Worm (Caenorhabditis elegans) whole organism, young adult: ENCODE results near the gene ZK822.1.

Source experiments
- C06A6.2 ChIP-seq: fragments of 200-800 bp; sonication (Bioruptor generic); conservative IDR thresholded peaks from 2 replicates; pipeline ENCODE4 v1.3.6; 2022; ENCODE audit warnings: missing genetic modification characterization, missing compliant biosample characterization
- C17E4.6 ChIP-seq: fragments of 200-800 bp; sonication (Bioruptor generic); IDR thresholded peaks from 2 replicates; pipeline ENCODE4 v1.3.6; 2022; ENCODE audit warnings: missing genetic modification reagents, missing genetic modification characterization, missing compliant biosample characterization
- F22D6.2 ChIP-seq: sonication (generic microtip); optimal IDR thresholded peaks from 2 replicates; lab custom pipeline; 2016; ENCODE audit warnings: mild to moderate bottlenecking, missing genetic modification characterization, missing compliant biosample characterization
- F33H1.4 ChIP-seq: fragments of 200-800 bp; sonication (Bioruptor generic); IDR thresholded peaks from 2 replicates; pipeline ENCODE4 v1.3.6; 2022; ENCODE audit warnings: missing genetic modification reagents, missing genetic modification characterization, missing compliant biosample characterization
- Y95B8A.8 ChIP-seq: fragments of 200-800 bp; sonication (Bioruptor generic); IDR thresholded peaks from 2 replicates; pipeline ENCODE4 v1.3.6; 2022; ENCODE audit warnings: missing genetic modification reagents, missing genetic modification characterization, missing compliant biosample characterization
- ZK185.1 ChIP-seq: sonication (generic microtip); optimal IDR thresholded peaks from 2 replicates; lab custom pipeline; 2016; ENCODE audit warnings: mild to moderate bottlenecking, missing genetic modification characterization, missing compliant biosample characterization; ENCODE audit not compliant: poor library complexity, severe bottlenecking
- ama-1 ChIP-seq, 3 experiments: fragments of 150-350 bp in 1 of 3; sonication (generic microtip) in 2 of 3; optimal IDR thresholded peaks; 2 replicates each; lab custom pipeline; 2014 to 2018; ENCODE audit warnings: missing biosample characterization in 2 of 3, missing genetic modification characterization in 2 of 3, missing genetic modification reagents in 2 of 3
- athp-1 ChIP-seq: sonication (generic microtip); optimal IDR thresholded peaks from 2 replicates; lab custom pipeline; 2017; ENCODE audit warnings: mild to moderate bottlenecking, missing genetic modification characterization, missing compliant biosample characterization
- cebp-1 ChIP-seq, 2 experiments: fragments of 200-800 bp in 1 of 2; sonication (Bioruptor generic) in 1 of 2; sonication (generic microtip) in 1 of 2; IDR thresholded peaks in 1 of 2; optimal IDR thresholded peaks in 1 of 2; 2 replicates each; pipeline versions ENCODE4 v1.3.6 to Lab custom; 2017 to 2022; ENCODE audit warnings: missing compliant biosample characterization in 2 of 2, missing genetic modification characterization in 2 of 2, mild to moderate bottlenecking in 1 of 2, missing genetic modification reagents in 1 of 2, moderate library complexity in 1 of 2
- cebp-2 ChIP-seq: fragments of 200-800 bp; sonication (Bioruptor generic); IDR thresholded peaks from 2 replicates; pipeline ENCODE4 v1.3.6; 2022; ENCODE audit warnings: missing genetic modification characterization, missing compliant biosample characterization
- ceh-100 ChIP-seq: fragments of 200-800 bp; sonication (Bioruptor generic); IDR thresholded peaks from 2 replicates; pipeline ENCODE4 v1.3.6; 2022; ENCODE audit warnings: missing genetic modification reagents, missing genetic modification characterization, missing compliant biosample characterization
- ceh-40 ChIP-seq: fragments of 200-800 bp; sonication (Bioruptor generic); IDR thresholded peaks from 2 replicates; pipeline ENCODE4 v1.3.6; 2022; ENCODE audit warnings: missing genetic modification characterization, missing compliant biosample characterization
- ceh-58 ChIP-seq: fragments of 200-800 bp; sonication (Bioruptor generic); IDR thresholded peaks from 2 replicates; pipeline ENCODE4 v1.3.6; 2022; ENCODE audit warnings: missing genetic modification characterization, missing compliant biosample characterization
- ceh-79 ChIP-seq: sonication (generic microtip); optimal IDR thresholded peaks from 2 replicates; lab custom pipeline; 2017; ENCODE audit warnings: mild to moderate bottlenecking, missing genetic modification characterization, missing compliant biosample characterization
- ceh-91 ChIP-seq: fragments of 200-800 bp; sonication (Bioruptor generic); IDR thresholded peaks from 2 replicates; pipeline ENCODE4 v1.3.6; 2022; ENCODE audit warnings: missing genetic modification reagents, missing genetic modification characterization, missing compliant biosample characterization
- die-1 ChIP-seq: sonication (generic microtip); optimal IDR thresholded peaks from 2 replicates; lab custom pipeline; 2016; ENCODE audit warnings: missing genotype, mild to moderate bottlenecking, missing genetic modification characterization, missing compliant biosample characterization
- dox-1 ChIP-seq: fragments of 200-800 bp; sonication (Bioruptor generic); IDR thresholded peaks from 2 replicates; pipeline ENCODE4 v1.3.6; 2022; ENCODE audit warnings: missing genetic modification reagents, missing genetic modification characterization, missing compliant biosample characterization
- dpff-1 ChIP-seq: sonication (generic microtip); optimal IDR thresholded peaks from 2 replicates; lab custom pipeline; 2017; ENCODE audit warnings: mild to moderate bottlenecking, missing genetic modification characterization, missing compliant biosample characterization
- dpl-1 ChIP-seq: fragments of 150-350 bp; optimal IDR thresholded peaks from 2 replicates; lab custom pipeline; 2014; ENCODE audit warnings: missing biosample characterization, missing genetic modification reagents, missing genetic modification characterization
- egl-18 ChIP-seq: fragments of 200-800 bp; sonication (Bioruptor generic); IDR thresholded peaks from 2 replicates; pipeline ENCODE4 v1.3.6; 2022; ENCODE audit warnings: missing genetic modification reagents, missing genetic modification characterization, missing compliant biosample characterization
- egrh-3 ChIP-seq: fragments of 200-800 bp; sonication (Bioruptor generic); IDR thresholded peaks from 2 replicates; pipeline ENCODE4 v1.3.6; 2022; ENCODE audit warnings: missing genetic modification reagents, missing genetic modification characterization, missing compliant biosample characterization
- ekl-4 ChIP-seq: fragments of 200-800 bp; sonication (Bioruptor generic); IDR thresholded peaks from 2 replicates; pipeline ENCODE4 v1.3.6; 2022; ENCODE audit warnings: missing genetic modification reagents, missing genetic modification characterization, missing compliant biosample characterization
- hlh-12 ChIP-seq: sonication (generic microtip); optimal IDR thresholded peaks from 2 replicates; lab custom pipeline; 2016; ENCODE audit warnings: missing genetic modification characterization, missing compliant biosample characterization
- hlh-26 ChIP-seq: fragments of 200-800 bp; sonication (Bioruptor generic); conservative IDR thresholded peaks from 2 replicates; pipeline ENCODE4 v1.3.6; 2022; ENCODE audit warnings: missing genetic modification reagents, missing genetic modification characterization, missing compliant biosample characterization
- lin-26 ChIP-seq: fragments of 200-800 bp; sonication (Bioruptor generic); IDR thresholded peaks from 2 replicates; pipeline ENCODE4 v1.3.6; 2022; ENCODE audit warnings: missing genetic modification reagents, missing genetic modification characterization, missing compliant biosample characterization
- lin-35 ChIP-seq, 3 experiments: fragments of 150-350 bp in 2 of 3; sonication (generic microtip) in 1 of 3; optimal IDR thresholded peaks; 2 replicates each; lab custom pipeline; 2014 to 2018; ENCODE audit warnings: missing biosample characterization in 3 of 3, missing genetic modification characterization in 3 of 3, missing genetic modification reagents in 3 of 3
- lin-40 ChIP-seq: sonication (generic microtip); optimal IDR thresholded peaks from 2 replicates; lab custom pipeline; 2016; ENCODE audit warnings: missing genetic modification characterization, mild to moderate bottlenecking, missing compliant biosample characterization, missing genotype, missing genetic modification reagents
- lin-54 ChIP-seq: fragments of 200-800 bp; sonication (Bioruptor generic); optimal IDR thresholded peaks from 2 replicates; lab custom pipeline; 2018; ENCODE audit warnings: mild to moderate bottlenecking, missing genetic modification characterization, missing compliant biosample characterization
- lir-1 ChIP-seq: fragments of 200-800 bp; sonication (Bioruptor generic); conservative IDR thresholded peaks from 2 replicates; pipeline ENCODE4 v1.3.6; 2022; ENCODE audit warnings: missing genetic modification reagents, missing genetic modification characterization, missing compliant biosample characterization
- madf-6 ChIP-seq: fragments of 200-800 bp; sonication (Bioruptor generic); IDR thresholded peaks from 2 replicates; pipeline ENCODE4 v1.3.6; 2022; ENCODE audit warnings: missing genetic modification reagents, missing genetic modification characterization, missing compliant biosample characterization
- madf-8 ChIP-seq: fragments of 200-800 bp; sonication (Bioruptor generic); conservative IDR thresholded peaks from 2 replicates; pipeline ENCODE4 v1.3.6; 2022; ENCODE audit warnings: missing genetic modification reagents, missing genetic modification characterization, missing compliant biosample characterization
- mcd-1 ChIP-seq: fragments of 200-800 bp; sonication (Bioruptor generic); IDR thresholded peaks from 2 replicates; pipeline ENCODE4 v1.3.6; 2022; ENCODE audit warnings: missing genetic modification reagents, missing genetic modification characterization, missing compliant biosample characterization
- nfya-1 ChIP-seq: sonication (generic microtip); optimal IDR thresholded peaks from 2 replicates; lab custom pipeline; 2017; ENCODE audit warnings: antibody characterized with exemption, missing compliant biosample characterization, missing genetic modification characterization, borderline replicate concordance; ENCODE audit not compliant: insufficient read depth
- pbrm-1 ChIP-seq: fragments of 200-800 bp; sonication (Bioruptor generic); IDR thresholded peaks from 2 replicates; pipeline ENCODE4 v1.3.6; 2022; ENCODE audit warnings: missing genetic modification reagents, missing genetic modification characterization, missing compliant biosample characterization
- pha-4 ChIP-seq: fragments of 150-350 bp; sonication (generic microtip); optimal IDR thresholded peaks from 2 replicates; lab custom pipeline; 2014; ENCODE audit warnings: missing biosample characterization, missing genetic modification reagents, missing genetic modification characterization
- rcor-1 ChIP-seq: fragments of 200-800 bp; sonication (Bioruptor generic); IDR thresholded peaks from 2 replicates; pipeline ENCODE4 v1.3.6; 2022; ENCODE audit warnings: missing genetic modification reagents, missing genetic modification characterization, missing compliant biosample characterization
- repo-1 ChIP-seq: sonication (generic microtip); optimal IDR thresholded peaks from 2 replicates; lab custom pipeline; 2017; ENCODE audit warnings: mild to moderate bottlenecking, missing genetic modification characterization, missing compliant biosample characterization
- sdz-38 ChIP-seq: sonication (generic microtip); optimal IDR thresholded peaks from 2 replicates; lab custom pipeline; 2016; ENCODE audit warnings: missing genotype, missing genetic modification characterization, missing compliant biosample characterization
- snpc-1.3 ChIP-seq: sonication (generic microtip); optimal IDR thresholded peaks from 2 replicates; lab custom pipeline; 2017; ENCODE audit warnings: missing genetic modification characterization, mild to moderate bottlenecking, missing compliant biosample characterization, antibody characterized with exemption, moderate library complexity, missing genotype, missing genetic modification reagents; ENCODE audit not compliant: insufficient read depth
- somi-1 ChIP-seq: fragments of 200-800 bp; sonication (Bioruptor generic); optimal IDR thresholded peaks from 2 replicates; lab custom pipeline; 2018; ENCODE audit warnings: mild to moderate bottlenecking, missing genetic modification characterization, missing compliant biosample characterization
- tbp1 ChIP-seq: fragments of 200-800 bp; sonication (Bioruptor generic); optimal IDR thresholded peaks from 2 replicates; lab custom pipeline; 2018; ENCODE audit warnings: mild to moderate bottlenecking, missing genetic modification characterization, missing compliant biosample characterization
- unc-130 ChIP-seq: sonication (generic microtip); optimal IDR thresholded peaks from 2 replicates; lab custom pipeline; 2016; ENCODE audit warnings: missing genetic modification reagents, missing genetic modification characterization, missing compliant biosample characterization
- xnd-1 ChIP-seq: sonication (generic microtip); optimal IDR thresholded peaks from 2 replicates; lab custom pipeline; 2016; ENCODE audit warnings: missing genotype, missing genetic modification reagents, missing genetic modification characterization, missing compliant biosample characterization
- ztf-22 ChIP-seq: fragments of 200-800 bp; sonication (Bioruptor generic); optimal IDR thresholded peaks from 2 replicates; lab custom pipeline; 2018; ENCODE audit warnings: mild to moderate bottlenecking, missing genetic modification characterization, moderate library complexity, missing compliant biosample characterization
- ztf-26 ChIP-seq: sonication (generic microtip); optimal IDR thresholded peaks from 2 replicates; lab custom pipeline; 2017; ENCODE audit warnings: missing genetic modification characterization, missing compliant biosample characterization
- ztf-3 ChIP-seq: fragments of 200-800 bp; sonication (Bioruptor generic); optimal IDR thresholded peaks from 2 replicates; lab custom pipeline; 2018; ENCODE audit warnings: mild to moderate bottlenecking, missing genetic modification characterization, missing compliant biosample characterization

ZK822.1 gene

ce11 chrIV:11961485-11962255, 39.7 kb upstream of the ZK822.1 start, which contains the start of gene ZK829.7 (continued):
- TF ChIP-seq ztf-22 (no peak), ZK185.1 (tag; lab: Kevin White, UChicago) (peak; percentile 44), lin-40 (tag; lab: Kevin White, UChicago) (peak; percentile 73), snpc-1.3 (tag; lab: Kevin White, UChicago) (peak; percentile 53), lir-1 (GFP tag; lab: Robert Waterston, UW) (0 out of 2 replicates have a peak, but pooled peaks have one; percentile 38), dpl-1 (GFP tag; lab: Kevin White, UChicago) (peak; percentile 81), rcor-1 (GFP tag; lab: Robert Waterston, UW) (peak; percentile 50), pha-4 (peak; percentile 16), F33H1.4 (GFP tag; lab: Robert Waterston, UW) (peak; percentile 67), cebp-2 (no peak), dox-1 (GFP tag; lab: Robert Waterston, UW) (peak; percentile 66; the same call in 1 of the 2 replicates), ceh-91 (GFP tag; lab: Robert Waterston, UW) (no peak), ceh-79 (tag; lab: Kevin White, UChicago) (no peak), repo-1 (tag; lab: Kevin White, UChicago) (peak; percentile 12), ceh-100 (GFP tag; lab: Robert Waterston, UW) (peak; percentile 38; the same call in 1 of the 2 replicates), C06A6.2 (GFP tag; lab: Robert Waterston, UW) (peak; percentile 31; the same call in 1 of the 2 replicates), egl-18 (GFP tag; lab: Robert Waterston, UW) (no peak), hlh-26 (GFP tag; lab: Robert Waterston, UW) (no peak), sdz-38 (tag; lab: Kevin White, UChicago) (no peak), ztf-3 (GFP tag; lab: Kevin White, UChicago) (no peak), pbrm-1 (peak; percentile 63; the same call in 1 of the 2 replicates), Y95B8A.8 (GFP tag; lab: Robert Waterston, UW) (no peak), cebp-1 (GFP tag; IDR thresholded peaks at IDR 0.05; lab: Robert Waterston, UW) (0 out of 2 replicates have a peak, but pooled peaks have one; percentile 39), cebp-1 (tag; optimal IDR thresholded peaks at IDR 0.05; lab: Kevin White, UChicago) (peak; percentile 85), hlh-12 (tag; lab: Kevin White, UChicago) (no peak), nfya-1 (no peak), F22D6.2 (tag; lab: Kevin White, UChicago) (no peak), dpff-1 (tag; lab: Kevin White, UChicago) (no peak), somi-1 (GFP tag; lab: Kevin White, UChicago) (no peak), ama-1 (optimal IDR thresholded peaks at IDR 0.05; lab: Kevin White, UChicago) (no peak), ama-1 (GFP tag; optimal IDR thresholded peaks at IDR 0.05; lab: Kevin White, UChicago) (no peak), madf-8 (GFP tag; lab: Robert Waterston, UW) (peak; percentile 38), ceh-40 (GFP tag; lab: Robert Waterston, UW) (no peak), ekl-4 (GFP tag; lab: Robert Waterston, UW) (peak; percentile 38; the same call in 1 of the 2 replicates), lin-35 (GFP tag; optimal IDR thresholded peaks at IDR 0.05; lab: Kevin White, UChicago) (peak; percentile 47 to 87 (median 50)), mcd-1 (GFP tag; lab: Robert Waterston, UW) (peak; percentile 67), lin-26 (GFP tag; lab: Robert Waterston, UW) (no peak), unc-130 (no peak), egrh-3 (GFP tag; lab: Robert Waterston, UW) (no peak), ceh-58 (no peak), xnd-1 (tag; lab: Kevin White, UChicago) (peak; percentile 45), athp-1 (tag; lab: Kevin White, UChicago) (peak; percentile 0), ztf-26 (tag; lab: Kevin White, UChicago) (no peak), die-1 (tag; lab: Kevin White, UChicago) (no peak), C17E4.6 (GFP tag; lab: Robert Waterston, UW) (no peak), madf-6 (GFP tag; lab: Robert Waterston, UW) (peak; percentile 83), lin-54 (GFP tag; lab: Kevin White, UChicago) (peak; percentile 96), tbp1 (GFP tag; lab: Kevin White, UChicago) (peak; percentile 39)
